Worm (Caenorhabditis elegans): Measurements from ENCODE around the gene Y48G9A.11.

DNA sequence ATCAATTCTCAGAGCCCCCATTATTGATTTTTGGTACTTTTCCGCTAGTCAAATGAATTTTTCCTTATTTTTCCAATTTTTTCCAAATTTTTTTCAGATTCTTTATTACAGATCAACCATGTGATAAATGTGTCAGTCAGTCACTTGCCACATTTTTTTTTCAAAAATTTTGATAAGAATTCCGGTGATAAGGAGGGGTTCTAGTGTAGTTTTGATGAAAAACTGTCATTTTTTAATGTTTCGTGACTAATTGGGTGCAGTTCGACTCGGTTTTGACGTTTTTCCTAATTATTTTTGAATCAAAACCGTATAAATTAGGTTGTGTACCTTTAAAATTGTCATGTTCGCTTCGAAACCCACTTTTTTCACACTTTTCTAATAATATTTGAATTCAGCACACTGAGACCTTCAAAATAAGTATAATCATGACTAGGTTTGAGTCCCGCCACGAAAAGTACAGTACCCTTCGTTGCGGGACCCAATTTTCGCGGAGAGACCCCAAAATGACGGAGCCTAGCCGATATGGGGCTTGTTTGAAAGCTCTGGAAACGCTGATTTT, 16.8 kb downstream of the Y48G9A.11 start:
- TF ChIP-seq ama-1 (optimal IDR thresholded peaks at IDR 0.05) = no peak
- TF ChIP-seq hmbx-1 (tag; optimal IDR thresholded peaks at IDR 0.05) = no peak
- no peak for TF ChIP-seq hmg-4 (GFP tag; optimal IDR thresholded peaks at IDR 0.05)
- TF ChIP-seq ceh-36 (tag; optimal IDR thresholded peaks at IDR 0.05) = no peak
- no peak for TF ChIP-seq ets-7 (tag; optimal IDR thresholded peaks at IDR 0.05)
- TF ChIP-seq aly-1 (tag; optimal IDR thresholded peaks at IDR 0.05) = no peak
- TF ChIP-seq flt-1 (GFP tag; IDR thresholded peaks at IDR 0.05) = no peak
- no peak for TF ChIP-seq sea-1 (GFP tag; conservative IDR thresholded peaks at IDR 0.05)
- TF ChIP-seq B0310.2 (tag; optimal IDR thresholded peaks at IDR 0.05) = no peak
- no peak for TF ChIP-seq hnd-1 (tag; optimal IDR thresholded peaks at IDR 0.05)
- TF ChIP-seq F13C5.2 (tag; optimal IDR thresholded peaks at IDR 0.05) = no peak
- no peak for TF ChIP-seq tbx-11 (GFP tag; IDR thresholded peaks at IDR 0.05)
